Worm (Caenorhabditis elegans): ENCODE measurements around the gene gna-1.

- TF ChIP-seq akir-1 (GFP tag; optimal IDR thresholded peaks at IDR 0.05) = no peak
- TF ChIP-seq ceh-40 (GFP tag; IDR thresholded peaks at IDR 0.05) = no peak
- no peak for TF ChIP-seq dpl-1 (GFP tag; optimal IDR thresholded peaks at IDR 0.05)
- TF ChIP-seq snpc-4 (GFP tag; optimal IDR thresholded peaks at IDR 0.05) = no peak
- no peak for TF ChIP-seq snpc-4 (tag; optimal IDR thresholded peaks at IDR 0.05)
- TF ChIP-seq Y95B8A.8 (GFP tag; IDR thresholded peaks at IDR 0.05) = no peak
- no peak for TF ChIP-seq nhr-90 (tag; optimal IDR thresholded peaks at IDR 0.05)
- no peak for TF ChIP-seq lsy-27 (tag; optimal IDR thresholded peaks at IDR 0.05; ENCODE audit: borderline replicate concordance, insufficient read depth)
- no peak for TF ChIP-seq egl-44 (GFP tag; IDR thresholded peaks at IDR 0.05)
- no peak for TF ChIP-seq aptf-2 (GFP tag; conservative IDR thresholded peaks at IDR 0.05)
- TF ChIP-seq pha-4 (tag; optimal IDR thresholded peaks at IDR 0.05) = no peak
- TF ChIP-seq ztf-6 (GFP tag; IDR thresholded peaks at IDR 0.05) = no peak
Observed at ce11 chrV:10323537-10323936, 3.6 kb upstream of the gna-1 start.
